Fruit fly (Drosophila melanogaster): ENCODE data around the gene CG10366.

DNA sequence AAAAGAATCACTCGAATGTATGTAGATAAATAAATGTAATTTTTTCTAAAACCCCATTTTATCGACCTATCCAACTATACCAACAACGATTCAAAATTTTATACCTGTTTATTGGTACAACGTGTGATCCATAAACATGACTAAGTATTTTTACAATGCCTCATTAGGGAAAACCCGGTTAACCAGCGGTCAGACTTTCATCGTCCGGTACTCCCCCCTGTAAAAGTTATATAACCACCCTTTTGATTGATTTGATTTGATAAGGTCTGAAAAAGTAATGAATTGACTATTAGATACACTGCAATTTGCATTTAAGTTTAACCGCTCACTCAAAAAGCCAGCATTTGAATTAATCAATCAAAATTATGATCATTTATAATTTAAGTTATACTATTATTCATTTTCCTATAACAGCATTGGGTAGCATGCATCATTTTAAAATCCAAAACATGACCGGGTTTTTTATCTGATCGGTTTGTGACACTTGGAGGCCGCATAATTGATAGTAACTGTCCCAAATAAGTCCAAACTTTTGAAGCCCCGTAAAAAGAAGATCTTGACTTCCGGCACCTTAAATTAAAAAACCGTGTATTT, 16.6 kb upstream of the CG10366 start:
- TF ChIP-seq Dll (GFP tag; IDR thresholded peaks at IDR 0.05; ENCODE audit: partially characterized antibody), result no peak
- no peak for TF ChIP-seq CG16779 (GFP tag; IDR thresholded peaks at IDR 0.05)
- TF ChIP-seq Rfx (GFP tag; IDR thresholded peaks at IDR 0.05), result no peak
- no peak for TF ChIP-seq CG7786 (GFP tag; optimal IDR thresholded peaks at IDR 0.05)
- TF ChIP-seq Ets65A (GFP tag), result no peak

All from whole organism, embryonic.